Worm (Caenorhabditis elegans): ENCODE measurements around the gene gcy-7.

The gcy-7 gene

DNA sequence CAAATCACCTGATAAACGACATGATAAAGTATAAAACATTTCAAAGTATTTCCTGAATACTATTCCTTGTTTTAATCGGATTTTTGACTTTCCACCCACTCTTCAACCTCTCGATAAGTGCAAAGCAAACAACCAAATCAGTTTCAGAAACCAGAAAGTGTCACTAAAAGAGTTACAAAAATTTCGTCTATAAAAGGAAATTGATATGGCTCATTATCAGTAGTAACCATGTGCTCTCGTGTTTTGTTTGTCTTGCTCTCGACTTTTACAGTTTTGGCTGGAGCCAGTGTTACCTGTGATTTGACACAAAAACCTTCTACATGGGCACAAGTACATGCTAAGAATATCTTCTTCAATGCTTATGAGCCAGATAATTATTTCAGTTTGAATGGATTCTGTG, 3.4 kb upstream of the gcy-7 start, which contains the start of gene F52E1.14 (continued):
- TF ChIP-seq duxl-1 (tag; optimal IDR thresholded peaks at IDR 0.05; ENCODE audit: poor library complexity) = no peak

DNA sequence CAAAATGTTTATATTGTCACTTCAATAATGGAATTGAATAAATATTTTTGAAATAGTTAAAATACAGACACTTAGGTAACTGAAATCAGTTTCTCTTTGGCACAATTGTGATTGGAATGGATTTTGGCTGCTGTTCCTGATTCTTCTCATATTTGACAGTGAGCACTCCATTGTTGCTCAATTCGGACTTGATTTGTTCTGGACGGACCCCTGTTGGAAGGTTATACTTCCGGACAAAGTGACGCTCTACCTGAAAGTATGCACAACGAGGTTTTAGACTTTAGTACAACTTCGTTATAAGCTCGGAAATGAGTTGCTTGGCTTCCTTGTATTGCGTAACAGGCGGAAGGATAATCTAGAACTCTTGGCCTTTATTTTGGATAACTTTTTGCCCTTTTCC, 2.3 kb upstream of the gcy-7 start:
- TF ChIP-seq unc-62 (GFP tag; optimal IDR thresholded peaks at IDR 0.05 in 1 of 2) (peak in 1 of 2 experiments; percentile 59), unc-62 (tag; optimal IDR thresholded peaks at IDR 0.05) (no peak), daf-16 (GFP tag; optimal IDR thresholded peaks at IDR 0.05) (no peak), daf-16 (tag; optimal IDR thresholded peaks at IDR 0.05) (peak; percentile 9), spr-3 (GFP tag; optimal IDR thresholded peaks at IDR 0.05) (no peak), php-3 (GFP tag; IDR thresholded peaks at IDR 0.05) (0 out of 2 replicates have a peak, but pooled peaks have one; percentile 41), hif-1 (tag; optimal IDR thresholded peaks at IDR 0.05) (no peak), zfp-3 (GFP tag; conservative IDR thresholded peaks at IDR 0.05) (peak; percentile 48; the same call in 1 of the 2 replicates), egl-43 (GFP tag; IDR thresholded peaks at IDR 0.05) (no peak), F37D6.2 (tag; optimal IDR thresholded peaks at IDR 0.05) (no peak), D1046.2 (GFP tag; IDR thresholded peaks at IDR 0.05) (0 out of 2 replicates have a peak, but pooled peaks have one; percentile 37)

DNA sequence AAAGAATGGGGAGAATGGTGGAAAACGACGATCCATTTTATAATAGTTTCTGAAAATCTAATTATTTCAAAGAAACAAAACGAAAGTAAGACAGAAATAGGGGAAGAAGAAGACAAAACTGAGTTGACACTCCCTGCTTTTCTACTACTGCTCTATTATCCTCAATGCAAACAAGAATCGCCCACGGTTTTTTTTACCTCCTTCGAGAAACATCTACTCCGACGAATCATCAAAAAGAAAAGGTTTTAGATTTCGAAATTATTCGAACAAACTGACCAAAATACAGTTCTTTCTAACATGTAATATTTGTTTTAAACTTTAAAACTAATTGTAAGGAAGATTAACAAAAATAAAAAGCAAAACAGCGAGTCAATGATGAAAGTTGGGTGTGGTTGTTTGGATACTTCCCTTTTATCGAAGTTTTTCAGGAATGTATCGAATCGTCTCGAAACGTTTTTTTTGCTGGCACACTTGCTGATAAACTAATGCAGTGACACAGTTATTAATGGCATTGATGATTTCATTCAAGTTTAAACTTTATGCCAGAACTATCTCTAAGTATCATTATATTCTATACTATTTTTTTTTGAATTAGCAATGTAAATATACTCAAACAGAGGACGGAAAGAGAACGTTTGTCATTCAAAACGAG, 1.2 kb upstream of the gcy-7 start, which contains the start of gene hsp-17:
TSS of gene hsp-17 (minus strand) at position 51 of the 652 bp plus-strand sequence.
- peak; percentile 15 for TF ChIP-seq nhr-28 (tag; optimal IDR thresholded peaks at IDR 0.05)
- TF ChIP-seq lsy-2 (tag; optimal IDR thresholded peaks at IDR 0.05) = no peak
- TF ChIP-seq saeg-2 (GFP tag; IDR thresholded peaks at IDR 0.05) = no peak
- TF ChIP-seq Y48G9A.11 (GFP tag; IDR thresholded peaks at IDR 0.05) = no peak
- TF ChIP-seq nhr-48 (tag; optimal IDR thresholded peaks at IDR 0.05) = no peak
- TF ChIP-seq F26F4.8 (GFP tag; conservative IDR thresholded peaks at IDR 0.05) = no peak
- TF ChIP-seq hlh-30 (tag; optimal IDR thresholded peaks at IDR 0.05; ENCODE audit: insufficient read depth) = no peak
- TF ChIP-seq nhr-237 (tag; optimal IDR thresholded peaks at IDR 0.05) = no peak
- TF ChIP-seq lin-39 (tag; optimal IDR thresholded peaks at IDR 0.05) = no peak
- TF ChIP-seq mdl-1 (tag; optimal IDR thresholded peaks at IDR 0.05) = no peak
- no peak for TF ChIP-seq pha-4 (GFP tag; IDR thresholded peaks at IDR 0.05)
- peak; percentile 52 for TF ChIP-seq pha-4 (tag; optimal IDR thresholded peaks at IDR 0.05)
- no peak for TF ChIP-seq lin-13 (GFP tag; optimal IDR thresholded peaks at IDR 0.05)
- no peak for TF ChIP-seq gei-8 (GFP tag; optimal IDR thresholded peaks at IDR 0.05)
- peak; percentile 24 for TF ChIP-seq hlh-11 (tag; optimal IDR thresholded peaks at IDR 0.05)
- no peak for TF ChIP-seq nhr-6 (tag; optimal IDR thresholded peaks at IDR 0.05)
- TF ChIP-seq dmd-8 (GFP tag; IDR thresholded peaks at IDR 0.05) = no peak
- no peak for TF ChIP-seq ztf-11 (tag; optimal IDR thresholded peaks at IDR 0.05)
- TF ChIP-seq attf-4 (tag; optimal IDR thresholded peaks at IDR 0.05) = no peak
- no peak for TF ChIP-seq Y5F2A.4 (GFP tag; optimal IDR thresholded peaks at IDR 0.05)
- TF ChIP-seq daf-16 (GFP tag; optimal IDR thresholded peaks at IDR 0.05) = no peak
- peak; percentile 68 for TF ChIP-seq daf-16 (tag; optimal IDR thresholded peaks at IDR 0.05)
- no peak for TF ChIP-seq lir-3 (tag; optimal IDR thresholded peaks at IDR 0.05)
- no peak for TF ChIP-seq F10B5.3 (tag; optimal IDR thresholded peaks at IDR 0.05)
- TF ChIP-seq ceh-44 (GFP tag; IDR thresholded peaks at IDR 0.05) = no peak
- no peak for TF ChIP-seq fos-1 (tag; optimal IDR thresholded peaks at IDR 0.05)
- TF ChIP-seq madf-9 (GFP tag; conservative IDR thresholded peaks at IDR 0.05) = no peak
- no peak for TF ChIP-seq ceh-20 (GFP tag; IDR thresholded peaks at IDR 0.05)
- no peak for TF ChIP-seq tra-1 (GFP tag; IDR thresholded peaks at IDR 0.05)
- TF ChIP-seq pqm-1 (tag; optimal IDR thresholded peaks at IDR 0.05) = peak; percentile 16
- no peak for TF ChIP-seq F37D6.2 (tag; optimal IDR thresholded peaks at IDR 0.05)
- TF ChIP-seq zag-1 (tag; optimal IDR thresholded peaks at IDR 0.05) = no peak
- TF ChIP-seq mxl-2 (GFP tag; conservative IDR thresholded peaks at IDR 0.05) = no peak
- TF ChIP-seq hmg-1.1 (GFP tag; IDR thresholded peaks at IDR 0.05) = no peak
- TF ChIP-seq dmd-6 (GFP tag; IDR thresholded peaks at IDR 0.05) = peak; percentile 27; the same call in 1 of the 2 replicates
- no peak for TF ChIP-seq T20F7.1 (GFP tag; optimal IDR thresholded peaks at IDR 0.05)
- no peak for TF ChIP-seq arid-1 (GFP tag; conservative IDR thresholded peaks at IDR 0.05)
- no peak for TF ChIP-seq skn-1 (tag; optimal IDR thresholded peaks at IDR 0.05)
- no peak for TF ChIP-seq ces-1 (GFP tag; optimal IDR thresholded peaks at IDR 0.05)
